Worm (Caenorhabditis elegans) whole organism, early embryonic: Measurements from ENCODE around the gene aqp-1.

Source experiments
- ama-1 ChIP-seq: fragments of 150-350 bp; optimal IDR thresholded peaks from 2 replicates; lab custom pipeline; 2014
- flt-1 ChIP-seq: fragments of 200-800 bp; sonication (Bioruptor generic); IDR thresholded peaks from 2 replicates; pipeline ENCODE4 v1.3.6; 2022; ENCODE audit warnings: missing genetic modification characterization, missing compliant biosample characterization
- hmbx-1 ChIP-seq: sonication (generic microtip); optimal IDR thresholded peaks from 2 replicates; lab custom pipeline; 2016; ENCODE audit warnings: mild to moderate bottlenecking, missing genetic modification characterization, missing compliant biosample characterization
- sea-1 ChIP-seq: fragments of 200-800 bp; sonication (Bioruptor generic); conservative IDR thresholded peaks from 2 replicates; pipeline ENCODE4 v1.3.6; 2022; ENCODE audit warnings: missing genetic modification characterization, missing compliant biosample characterization

ce11 chrII:7205388-7205787 lies 32.8 kb downstream of the aqp-1 start, which contains the start of gene srd-59:
- TF ChIP-seq ama-1 (lab: Kevin White, UChicago) (no peak), hmbx-1 (tag; lab: Kevin White, UChicago) (no peak), flt-1 (no peak), sea-1 (no peak)
